Fruit fly (Drosophila melanogaster): Measurements from ENCODE around the gene CG15386.
A peak's percentile ranks its signal among the peaks of the same experiment; 100 is the strongest.

CG15386 gene

DNA sequence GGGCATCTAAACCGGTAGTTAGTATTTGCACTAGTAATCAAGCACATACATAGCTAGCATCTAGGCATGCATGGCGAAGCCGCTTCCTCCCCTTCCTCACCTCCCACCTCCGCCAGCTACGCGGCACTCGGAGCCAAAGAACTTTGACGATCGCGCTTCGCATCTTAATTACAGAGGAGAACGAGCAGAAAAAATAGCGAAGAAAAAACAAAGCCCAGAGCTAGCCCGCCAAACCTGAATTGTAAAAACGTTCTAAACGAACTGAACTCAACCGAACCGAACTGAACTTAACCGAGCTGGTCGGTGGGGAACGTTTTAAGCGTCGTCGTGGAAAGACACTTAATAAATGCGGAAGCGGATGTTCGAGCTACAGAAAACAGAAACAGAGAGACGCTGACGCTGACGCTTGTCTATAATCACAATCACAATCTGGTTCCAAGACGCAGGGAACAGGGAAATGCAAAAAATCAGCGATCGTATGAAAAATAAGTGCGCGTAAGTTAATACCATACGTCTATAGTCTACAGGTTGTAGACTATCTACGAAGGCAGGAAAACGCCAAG is 48.1 kb downstream of the CG15386 start:
- TF ChIP-seq noc (tag; optimal IDR thresholded peaks at IDR 0.05) = no peak

dm6 chr2L:2168184-2168893 is 48.7 kb downstream of the CG15386 start:
- peak; percentile 9 for TF ChIP-seq noc (tag; optimal IDR thresholded peaks at IDR 0.05)

dm6 chr2L:2166958-2167707 is 49.9 kb downstream of the CG15386 start:
- no peak for TF ChIP-seq noc (tag; optimal IDR thresholded peaks at IDR 0.05)

Measured in whole organism, larva.